Fruit fly (Drosophila melanogaster) whole organism, embryonic: ENCODE results near the gene Hs6st.

Source experiments
- Asciz ChIP-seq: fragments of 200-800 bp; sonication (Bioruptor generic); optimal IDR thresholded peaks from 2 replicates; lab custom pipeline; 2017; ENCODE audit warnings: missing biosample characterization, mild to moderate bottlenecking, missing genetic modification characterization, missing genetic modification reagents
- CG10321 ChIP-seq: fragments of 200-800 bp; sonication (Bioruptor generic); IDR thresholded peaks from 2 replicates; pipeline ENCODE4 v1.3.6; 2022; ENCODE audit warnings: missing biosample characterization, missing genetic modification characterization
- CG12299 ChIP-seq: fragments of 200-800 bp; sonication (Bioruptor generic); optimal IDR thresholded peaks from 2 replicates; lab custom pipeline; 2018; ENCODE audit warnings: missing biosample characterization, mild to moderate bottlenecking, missing genetic modification characterization
- CG14860 ChIP-seq: fragments of 200-800 bp; sonication (Bioruptor generic); IDR thresholded peaks from 3 replicates; pipeline ENCODE4 v1.3.6; 2022; ENCODE audit warnings: missing biosample characterization, missing genetic modification characterization; ENCODE audit not compliant: partially characterized antibody
- CG15479 ChIP-seq: fragments of 200-800 bp; sonication (Bioruptor generic); optimal IDR thresholded peaks from 3 replicates; lab custom pipeline; 2019; ENCODE audit warnings: missing biosample characterization, mild to moderate bottlenecking, missing genetic modification characterization, moderate library complexity
- CG15514 ChIP-seq: fragments of 200-800 bp; sonication (Bioruptor generic); optimal IDR thresholded peaks from 3 replicates; lab custom pipeline; 2017; ENCODE audit warnings: missing biosample characterization, missing genetic modification characterization, mild to moderate bottlenecking, moderate library complexity, missing genetic modification reagents
- CG16815 ChIP-seq: fragments of 200-800 bp; sonication (Bioruptor generic); optimal IDR thresholded peaks from 3 replicates; lab custom pipeline; 2017; ENCODE audit warnings: missing biosample characterization, mild to moderate bottlenecking, missing genetic modification characterization
- CG17385 ChIP-seq: fragments of 200-800 bp; sonication (Bioruptor generic); optimal IDR thresholded peaks from 3 replicates; lab custom pipeline; 2018; ENCODE audit warnings: missing biosample characterization, mild to moderate bottlenecking, missing genetic modification characterization
- CG17612 ChIP-seq: fragments of 200-800 bp; sonication (Bioruptor generic); IDR thresholded peaks from 2 replicates; pipeline ENCODE4 v1.3.6; 2022; ENCODE audit warnings: missing biosample characterization, missing genetic modification characterization
- CG18262 ChIP-seq: fragments of 200-800 bp; optimal IDR thresholded peaks from 3 replicates; lab custom pipeline; 2019; ENCODE audit warnings: missing biosample characterization, mild to moderate bottlenecking, missing genetic modification characterization, moderate library complexity
- CG18599 ChIP-seq: fragments of 200-800 bp; sonication (Bioruptor generic); optimal IDR thresholded peaks from 3 replicates; lab custom pipeline; 2017; ENCODE audit warnings: missing biosample characterization, missing genetic modification characterization, mild to moderate bottlenecking, moderate library complexity, missing genetic modification reagents
- CG2120 ChIP-seq: fragments of 200-800 bp; sonication (Bioruptor generic); optimal IDR thresholded peaks from 3 replicates; lab custom pipeline; 2016; ENCODE audit warnings: missing biosample characterization, missing genetic modification characterization
- CG31441 ChIP-seq: fragments of 200-800 bp; sonication (Bioruptor generic); IDR thresholded peaks from 2 replicates; pipeline ENCODE4 v1.3.6; 2022; ENCODE audit warnings: missing biosample characterization, missing genetic modification characterization
- CG3281 ChIP-seq: fragments of 200-800 bp; sonication (Bioruptor generic); optimal IDR thresholded peaks from 3 replicates; lab custom pipeline; 2017; ENCODE audit warnings: missing biosample characterization, mild to moderate bottlenecking, missing genetic modification characterization
- CG3407 ChIP-seq: fragments of 200-800 bp; sonication (Bioruptor generic); optimal IDR thresholded peaks from 2 replicates; lab custom pipeline; 2018; ENCODE audit warnings: missing biosample characterization, mild to moderate bottlenecking, missing genetic modification characterization
- CG34422 ChIP-seq: fragments of 200-800 bp; sonication (Bioruptor generic); IDR thresholded peaks from 3 replicates; pipeline ENCODE4 v1.3.6; 2022; ENCODE audit warnings: missing biosample characterization, missing genetic modification characterization
- CG3726 ChIP-seq: fragments of 200-800 bp; sonication (Bioruptor generic); IDR thresholded peaks from 3 replicates; pipeline ENCODE4, ENCODE4 v1.3.6; 2022; ENCODE audit warnings: missing biosample characterization, missing genetic modification characterization
- CG3847 ChIP-seq: fragments of 200-800 bp; sonication (Bioruptor generic); IDR thresholded peaks from 2 replicates; pipeline ENCODE4 v1.3.6; 2022; ENCODE audit warnings: missing biosample characterization, missing genetic modification characterization
- CG3995 ChIP-seq: fragments of 200-800 bp; sonication (Bioruptor generic); optimal IDR thresholded peaks from 3 replicates; lab custom pipeline; 2016; ENCODE audit warnings: missing biosample characterization, missing genetic modification characterization
- CG4707 ChIP-seq: fragments of 200-800 bp; sonication (Bioruptor generic); optimal IDR thresholded peaks from 2 replicates; lab custom pipeline; 2018; ENCODE audit warnings: missing biosample characterization, mild to moderate bottlenecking, missing genetic modification characterization, moderate library complexity
- CG6175 ChIP-seq: fragments of 200-800 bp; sonication (Bioruptor generic); IDR thresholded peaks from 3 replicates; pipeline ENCODE4 v1.3.6; 2022; ENCODE audit warnings: missing biosample characterization, missing genetic modification characterization
- CG7372 ChIP-seq: fragments of 200-800 bp; sonication (Bioruptor generic); IDR thresholded peaks from 2 replicates; pipeline ENCODE4 v1.3.6; 2022; ENCODE audit warnings: missing biosample characterization, missing genetic modification characterization
- CG8290 ChIP-seq, 3 experiments: fragments of 200-800 bp; sonication (Bioruptor generic); optimal IDR thresholded peaks; 2 replicates each; lab custom pipeline; 2016 to 2019; ENCODE audit warnings: missing biosample characterization in 3 of 3, missing genetic modification characterization in 3 of 3, mild to moderate bottlenecking in 2 of 3, moderate library complexity in 1 of 3
- CG9609 ChIP-seq: fragments of 200-800 bp; sonication (Bioruptor generic); optimal IDR thresholded peaks from 3 replicates; lab custom pipeline; 2016; ENCODE audit warnings: missing biosample characterization, missing genetic modification characterization
- HLH3B ChIP-seq: fragments of 200-800 bp; sonication (Bioruptor generic); IDR thresholded peaks from 2 replicates; pipeline ENCODE4 v1.3.6; 2022; ENCODE audit warnings: missing biosample characterization, missing genetic modification characterization
- Jarid2 ChIP-seq: fragments of 200-800 bp; sonication (Bioruptor generic); optimal IDR thresholded peaks from 3 replicates; lab custom pipeline; 2017; ENCODE audit warnings: mild to moderate bottlenecking, missing biosample characterization, missing genetic modification reagents, missing genetic modification characterization
- Lim3 ChIP-seq: fragments of 200-800 bp; sonication (Bioruptor generic); IDR thresholded peaks from 2 replicates; pipeline ENCODE4 v1.3.6; 2022; ENCODE audit warnings: missing biosample characterization, missing genetic modification characterization
- Nf-YB ChIP-seq: fragments of 200-800 bp; sonication (Bioruptor generic); optimal IDR thresholded peaks from 3 replicates; lab custom pipeline; 2019; ENCODE audit warnings: missing biosample characterization, mild to moderate bottlenecking, missing genetic modification characterization, moderate library complexity
- Optix ChIP-seq: fragments of 200-800 bp; sonication (Bioruptor generic); IDR thresholded peaks from 3 replicates; pipeline ENCODE4 v1.3.6; 2022; ENCODE audit warnings: missing biosample characterization, missing genetic modification characterization
- Sry-β ChIP-seq: fragments of 200-800 bp; sonication (Bioruptor generic); optimal IDR thresholded peaks from 2 replicates; lab custom pipeline; 2018; ENCODE audit warnings: missing biosample characterization, mild to moderate bottlenecking, missing genetic modification characterization, moderate library complexity
- Vsx1 ChIP-seq: fragments of 200-800 bp; sonication (Bioruptor generic); optimal IDR thresholded peaks from 2 replicates; lab custom pipeline; 2017; ENCODE audit warnings: missing biosample characterization, mild to moderate bottlenecking, missing genetic modification characterization, missing genetic modification reagents
- cato ChIP-seq: fragments of 200-800 bp; sonication (Bioruptor generic); optimal IDR thresholded peaks from 2 replicates; lab custom pipeline; 2016; ENCODE audit warnings: missing biosample characterization, missing genetic modification characterization, borderline replicate concordance
- dan ChIP-seq: fragments of 200-800 bp; sonication (Bioruptor generic); IDR thresholded peaks from 2 replicates; pipeline ENCODE4 v1.3.6; 2022; ENCODE audit warnings: missing biosample characterization, missing genetic modification characterization
- dm ChIP-seq: fragments of 200-800 bp; sonication (Bioruptor generic); optimal IDR thresholded peaks from 3 replicates; lab custom pipeline; 2016; ENCODE audit warnings: missing biosample characterization, missing genetic modification characterization
- fd102C ChIP-seq: fragments of 200-800 bp; sonication (Bioruptor generic); optimal IDR thresholded peaks from 2 replicates; lab custom pipeline; 2018; ENCODE audit warnings: missing biosample characterization, mild to moderate bottlenecking, missing genetic modification characterization, moderate library complexity
- fd96Cb ChIP-seq: fragments of 200-800 bp; sonication (Bioruptor generic); optimal IDR thresholded peaks from 2 replicates; lab custom pipeline; 2018; ENCODE audit warnings: missing biosample characterization, mild to moderate bottlenecking, missing genetic modification characterization, moderate library complexity
- gem ChIP-seq: fragments of 200-800 bp; sonication (Bioruptor generic); optimal IDR thresholded peaks from 2 replicates; lab custom pipeline; 2019; ENCODE audit warnings: missing biosample characterization, mild to moderate bottlenecking, missing genetic modification characterization, moderate library complexity
- grau ChIP-seq: fragments of 200-800 bp; optimal IDR thresholded peaks from 3 replicates; lab custom pipeline; 2019; ENCODE audit warnings: missing biosample characterization, mild to moderate bottlenecking, missing genetic modification characterization, moderate library complexity
- ind ChIP-seq: fragments of 200-800 bp; sonication (Bioruptor generic); optimal IDR thresholded peaks from 3 replicates; lab custom pipeline; 2016; ENCODE audit warnings: missing biosample characterization, missing genetic modification characterization
- jumu ChIP-seq: fragments of 200-800 bp; sonication (Bioruptor generic); optimal IDR thresholded peaks from 3 replicates; lab custom pipeline; 2016; ENCODE audit warnings: missing biosample characterization, missing genetic modification characterization
- kah ChIP-seq: fragments of 200-800 bp; sonication (Bioruptor generic); optimal IDR thresholded peaks from 2 replicates; lab custom pipeline; 2018; ENCODE audit warnings: missing biosample characterization, mild to moderate bottlenecking, missing genetic modification characterization
- mirr ChIP-seq: fragments of 200-800 bp; sonication (Bioruptor generic); optimal IDR thresholded peaks from 3 replicates; lab custom pipeline; 2018; ENCODE audit warnings: missing biosample characterization, mild to moderate bottlenecking, missing genetic modification characterization
- pfk ChIP-seq: fragments of 200-800 bp; sonication (Bioruptor generic); optimal IDR thresholded peaks from 2 replicates; lab custom pipeline; 2018; ENCODE audit warnings: missing biosample characterization, mild to moderate bottlenecking, missing genetic modification characterization, moderate library complexity
- rib ChIP-seq: fragments of 200-800 bp; sonication (Bioruptor generic); IDR thresholded peaks from 2 replicates; pipeline ENCODE4 v1.3.6; 2022; ENCODE audit warnings: missing biosample characterization, missing genetic modification characterization
- sd ChIP-seq: fragments of 200-800 bp; sonication (Bioruptor generic); optimal IDR thresholded peaks from 3 replicates; lab custom pipeline; 2018; ENCODE audit warnings: missing biosample characterization, mild to moderate bottlenecking, missing genetic modification characterization, moderate library complexity
- sima ChIP-seq: fragments of 200-800 bp; sonication (Bioruptor generic); optimal IDR thresholded peaks from 2 replicates; lab custom pipeline; 2016; ENCODE audit warnings: missing biosample characterization, missing genetic modification characterization
- tna ChIP-seq: fragments of 200-800 bp; sonication (Bioruptor generic); IDR thresholded peaks from 2 replicates; pipeline ENCODE4 v1.3.6; 2022; ENCODE audit warnings: missing biosample characterization, missing genetic modification characterization; ENCODE audit not compliant: partially characterized antibody
- zen ChIP-seq: fragments of 200-800 bp; sonication (Bioruptor generic); optimal IDR thresholded peaks from 3 replicates; lab custom pipeline; 2018; ENCODE audit warnings: missing biosample characterization, mild to moderate bottlenecking, missing genetic modification characterization, moderate library complexity
- zf30C ChIP-seq: fragments of 200-800 bp; sonication (Bioruptor generic); optimal IDR thresholded peaks from 3 replicates; lab custom pipeline; 2018; ENCODE audit warnings: missing biosample characterization, mild to moderate bottlenecking, missing genetic modification characterization

The Hs6st gene

DNA sequence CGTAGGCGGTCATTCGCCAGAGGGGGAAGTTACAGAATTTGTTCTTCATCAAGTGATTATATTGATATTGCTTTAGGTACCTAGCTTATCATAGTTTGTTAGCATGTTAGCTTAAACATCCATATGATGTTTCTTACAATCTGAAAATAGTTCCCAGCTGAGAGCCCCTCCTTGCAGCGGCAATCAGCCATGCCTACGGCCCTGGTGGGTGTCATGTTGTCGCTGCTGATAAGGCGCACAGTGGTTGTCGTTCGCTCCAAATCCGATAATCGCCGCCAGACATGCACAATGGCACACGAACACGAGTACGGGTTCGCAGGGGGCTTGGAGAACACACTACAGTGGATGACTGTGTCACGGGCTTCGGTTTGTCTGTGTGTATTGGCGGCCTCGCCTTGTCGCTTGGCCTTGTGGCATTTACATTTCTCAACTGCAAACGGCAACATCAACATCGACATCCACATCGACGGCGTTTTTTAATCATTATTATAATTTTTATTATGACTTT lies 102.3 kb downstream of the Hs6st start (continued):
- TF ChIP-seq pfk (GFP tag; lab: Kevin White, UChicago), result no peak
- TF ChIP-seq CG2120, result peak; percentile 94
- no peak for TF ChIP-seq CG8290 (GFP tag; optimal IDR thresholded peaks at IDR 0.05; lab: Kevin White, UChicago)
- peak in 1 of 2 experiments; percentile 97 for TF ChIP-seq CG8290 (tag; optimal IDR thresholded peaks at IDR 0.05; lab: Kevin White, UChicago)
- TF ChIP-seq Vsx1 (GFP tag; lab: Kevin White, UChicago), result peak; percentile 23
- peak; percentile 48; the same call in 1 of the 3 replicates for TF ChIP-seq CG6175
- TF ChIP-seq CG7372 (GFP tag; lab: Robert Waterston, UW), result peak; percentile 44; the same call in 1 of the 2 replicates
- TF ChIP-seq grau (tag; lab: Kevin White, UChicago), result peak; percentile 84
- peak; percentile 82 for TF ChIP-seq CG31441
- peak; percentile 68 for TF ChIP-seq mirr (GFP tag; lab: Kevin White, UChicago)
- peak; percentile 15 for TF ChIP-seq kah
- TF ChIP-seq CG15479 (GFP tag; lab: Kevin White, UChicago), result no peak
- peak; percentile 82 for TF ChIP-seq gem
- peak; percentile 57 for TF ChIP-seq Nf-YB (GFP tag; lab: Kevin White, UChicago)
- no peak for TF ChIP-seq zf30C (GFP tag; lab: Kevin White, UChicago)
- TF ChIP-seq CG18262 (tag; lab: Kevin White, UChicago), result peak; percentile 72
- no peak for TF ChIP-seq CG3407 (GFP tag; lab: Kevin White, UChicago)
- peak; percentile 73 for TF ChIP-seq CG3847 (GFP tag; lab: Robert Waterston, UW)
- peak; percentile 49 for TF ChIP-seq fd96Cb
- peak; percentile 50 for TF ChIP-seq Asciz (GFP tag; lab: Kevin White, UChicago)
- peak; percentile 40 for TF ChIP-seq cato (GFP tag; lab: Kevin White, UChicago)
- TF ChIP-seq fd102C, result no peak
- TF ChIP-seq sd (tag; lab: Kevin White, UChicago), result peak; percentile 53
- TF ChIP-seq zen (tag; lab: Kevin White, UChicago), result peak; percentile 41
- peak; percentile 68 for TF ChIP-seq CG16815 (GFP tag; lab: Kevin White, UChicago)
- TF ChIP-seq CG3995 (GFP tag; lab: Kevin White, UChicago), result peak; percentile 44
- no peak for TF ChIP-seq sima (GFP tag; lab: Kevin White, UChicago)
- TF ChIP-seq rib, result peak; percentile 73
- TF ChIP-seq CG18599 (GFP tag; lab: Kevin White, UChicago), result peak; percentile 92
- TF ChIP-seq Optix (GFP tag; lab: Robert Waterston, UW), result peak; percentile 76
- no peak for TF ChIP-seq tna (GFP tag; lab: Robert Waterston, UW)
- TF ChIP-seq CG34422, result peak; percentile 85
- TF ChIP-seq CG3726 (GFP tag; lab: Robert Waterston, UW), result peak; percentile 78; the same call in 1 of the 3 replicates
- TF ChIP-seq CG4707 (GFP tag; lab: Kevin White, UChicago), result peak; percentile 98
- no peak for TF ChIP-seq CG14860 (GFP tag; lab: Robert Waterston, UW)
- peak; percentile 85 for TF ChIP-seq ind (GFP tag; lab: Kevin White, UChicago)
- no peak for TF ChIP-seq Sry-β (GFP tag; lab: Kevin White, UChicago)
- TF ChIP-seq dan (GFP tag; lab: Robert Waterston, UW), result no peak
- TF ChIP-seq Lim3 (GFP tag; lab: Robert Waterston, UW), result peak; percentile 46; the same call in 1 of the 2 replicates
- TF ChIP-seq dm, result peak; percentile 44
- TF ChIP-seq CG9609 (GFP tag; lab: Kevin White, UChicago), result peak; percentile 79
- 0 out of 2 replicates have a peak, but pooled peaks have one; percentile 26 for TF ChIP-seq CG10321
- TF ChIP-seq CG17612 (GFP tag; lab: Robert Waterston, UW), result no peak
- TF ChIP-seq CG12299 (tag; lab: Kevin White, UChicago), result peak; percentile 8
- peak; percentile 74 for TF ChIP-seq CG15514 (GFP tag; lab: Kevin White, UChicago)
- TF ChIP-seq HLH3B, result peak; percentile 76
- no peak for TF ChIP-seq Jarid2
- TF ChIP-seq CG17385 (GFP tag; lab: Kevin White, UChicago), result peak; percentile 59
- peak; percentile 52 for TF ChIP-seq jumu (GFP tag; lab: Kevin White, UChicago)
- peak; percentile 79 for TF ChIP-seq CG3281 (GFP tag; lab: Kevin White, UChicago)
